Fruit fly (Drosophila melanogaster): ENCODE measurements around the gene CG17698.
"Not testable (repeated sequence)": the region's sequence is repeated elsewhere in the genome, so short reads cannot be mapped to it uniquely, and the experiment has no call there.

The CG17698 gene

DNA sequence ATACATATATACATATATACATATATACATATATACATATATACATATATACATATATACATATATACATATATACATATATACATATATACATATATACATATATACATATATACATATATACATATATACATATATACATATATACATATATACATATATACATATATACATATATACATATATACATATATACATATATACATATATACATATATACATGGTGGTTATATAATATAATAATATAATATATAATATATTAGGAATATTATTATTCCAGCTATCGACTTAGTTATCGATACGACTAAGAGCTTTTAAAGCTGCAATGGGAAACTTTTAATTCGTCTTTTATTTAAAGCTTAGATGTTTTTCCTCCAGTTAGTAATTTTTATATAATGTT, at the start of gene CG17698:
Gene CG17698 (plus strand): TSS at position 301 of the 400 bp plus-strand sequence.
- not testable (repeated sequence) for TF ChIP-seq CTCF, CG8478 (optimal IDR thresholded peaks at IDR 0.05)

DNA sequence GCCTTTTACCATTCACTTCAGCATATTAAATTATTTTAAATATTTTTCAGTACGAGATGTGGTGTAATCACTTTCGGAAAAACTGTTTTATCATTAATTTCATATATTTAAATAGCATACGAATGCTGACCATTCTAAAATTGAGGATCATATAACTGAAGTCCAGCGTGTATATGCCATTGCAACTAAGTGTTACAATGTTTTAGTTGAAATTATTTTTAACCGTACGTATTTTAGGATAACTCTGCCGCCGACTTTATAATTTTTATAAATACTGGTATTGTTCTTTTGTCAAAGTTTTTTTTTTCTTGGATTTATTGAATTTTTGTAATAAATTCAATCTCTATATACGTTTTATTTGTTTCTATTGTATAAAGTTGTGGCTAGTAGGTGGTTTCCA, 48.0 kb upstream of the CG17698 start:
- TF ChIP-seq CTCF (optimal IDR thresholded peaks at IDR 0.05) (no peak), CG8478 (optimal IDR thresholded peaks at IDR 0.05) (no peak)

DNA sequence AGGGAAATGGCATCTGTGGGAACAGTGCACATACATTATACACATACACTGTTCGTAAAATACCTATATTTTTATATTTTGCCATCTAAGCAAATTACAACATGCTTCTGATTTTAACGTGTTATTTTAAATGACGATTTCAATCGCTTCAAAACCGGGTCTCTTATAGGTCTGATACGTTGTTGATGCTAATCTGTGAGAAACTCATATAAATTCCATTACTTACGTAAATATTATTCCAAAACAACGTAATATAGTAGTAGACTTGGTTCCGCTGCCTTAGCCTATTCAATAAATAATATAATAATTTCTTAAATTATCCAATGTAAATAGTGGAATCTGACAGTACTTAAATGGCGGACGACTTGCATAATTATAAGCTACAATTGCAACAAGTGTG, 23.0 kb upstream of the CG17698 start, which contains the start of gene Spf30:
Gene Spf30 (plus strand): TSS at position 252 of the 400 bp plus-strand sequence.
- TF ChIP-seq CTCF (optimal IDR thresholded peaks at IDR 0.05) (no peak), CG8478 (optimal IDR thresholded peaks at IDR 0.05) (no peak)

DNA sequence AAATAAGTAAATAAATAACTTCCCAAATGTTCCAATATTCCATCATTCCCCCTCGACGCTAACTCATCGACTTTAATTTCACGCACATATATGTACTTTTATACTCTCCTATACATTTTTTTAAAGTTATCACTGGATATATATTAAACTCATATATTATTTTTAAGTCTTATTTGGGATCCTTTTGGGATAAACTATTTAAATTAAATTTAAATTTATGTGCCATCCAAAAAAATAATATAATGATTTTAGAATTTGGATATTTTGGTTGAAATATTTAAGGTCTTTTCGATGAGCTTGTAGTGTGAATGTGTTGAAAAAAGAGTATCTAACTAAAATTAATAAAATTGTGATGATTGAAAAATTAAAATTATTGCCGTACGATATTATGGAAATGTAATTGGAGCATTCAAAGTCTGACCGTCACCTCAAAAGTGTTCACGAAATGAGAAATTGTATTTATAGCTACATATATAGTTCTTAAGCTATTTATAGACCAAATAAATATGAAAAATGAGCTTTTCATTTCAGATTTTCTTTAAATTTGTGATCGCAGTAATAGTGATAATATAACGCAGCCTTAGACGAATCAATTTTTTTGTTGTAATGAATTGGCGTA, 11.4 kb upstream of the CG17698 start, which contains the start of gene CG40298:
Gene CG40298 (plus strand): TSS at position 569 of the 619 bp plus-strand sequence.
- no peak for TF ChIP-seq CG8478 (optimal IDR thresholded peaks at IDR 0.05)
- TF ChIP-seq CTCF (optimal IDR thresholded peaks at IDR 0.05): no peak

DNA sequence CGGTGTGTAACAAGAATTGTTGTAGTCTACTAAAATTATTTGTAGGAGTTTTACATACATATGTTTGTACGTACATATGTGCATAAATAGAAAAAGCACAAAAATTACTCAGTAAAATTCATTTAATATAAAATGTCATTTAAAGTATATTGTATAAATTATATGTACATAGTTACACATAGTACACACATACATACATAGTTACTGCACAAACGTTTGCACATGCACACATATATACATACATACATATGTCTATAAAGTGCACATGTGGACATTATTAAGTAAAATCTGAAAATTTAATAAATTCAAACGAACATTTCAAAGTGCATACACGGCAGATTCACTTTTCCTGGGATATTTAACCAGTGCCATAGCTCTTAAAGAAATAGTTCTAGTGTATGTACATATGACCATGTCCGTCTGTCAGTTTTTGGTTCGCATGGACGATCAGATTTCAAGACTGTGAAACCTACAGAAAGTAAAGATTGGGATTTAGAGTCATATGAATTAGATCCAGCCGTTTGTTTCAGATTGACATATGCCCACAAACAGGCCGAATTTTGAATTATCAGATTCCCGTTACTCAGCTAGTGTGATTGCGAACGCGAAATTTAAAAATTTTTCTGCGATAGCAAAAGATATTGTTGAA, 547 bp downstream of the CG17698 start:
- TF ChIP-seq CTCF (optimal IDR thresholded peaks at IDR 0.05) (no peak), CG8478 (optimal IDR thresholded peaks at IDR 0.05) (no peak)

DNA sequence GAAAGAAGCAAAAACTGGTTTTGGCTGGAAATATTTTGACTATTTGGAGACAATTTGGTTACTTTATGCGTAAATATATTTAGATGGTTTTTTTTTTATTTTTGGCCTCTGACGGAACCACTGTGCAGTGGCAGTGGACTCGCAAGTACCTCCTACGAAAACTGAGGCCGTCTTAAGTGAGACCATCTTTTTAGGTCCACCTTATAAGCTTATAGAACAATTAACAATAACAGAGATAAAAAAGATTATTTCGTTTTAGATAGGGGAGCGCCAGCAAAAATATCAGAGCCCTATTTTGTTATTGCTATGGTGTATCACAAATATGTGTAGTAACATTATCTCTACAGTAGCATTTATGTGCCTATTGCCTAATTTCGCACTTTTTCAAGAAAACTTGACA, 46.2 kb downstream of the CG17698 start, which contains the start of gene CG43968:
Gene CG43968 (plus strand): TSS at position 301 of the 400 bp plus-strand sequence.
- TF ChIP-seq CTCF (optimal IDR thresholded peaks at IDR 0.05) (no peak), CG8478 (optimal IDR thresholded peaks at IDR 0.05) (no peak)
